Worm (Caenorhabditis elegans): ENCODE data around the gene B0228.8.

B0228.8 gene

ce11 chrII:7789605-7790004 lies 28.3 kb upstream of the B0228.8 start:
- no peak for TF ChIP-seq hnd-1 (tag; optimal IDR thresholded peaks at IDR 0.05)
- no peak for TF ChIP-seq sea-1 (GFP tag; conservative IDR thresholded peaks at IDR 0.05)
- no peak for TF ChIP-seq ceh-36 (tag; optimal IDR thresholded peaks at IDR 0.05)
- TF ChIP-seq tbx-37 (GFP tag; conservative IDR thresholded peaks at IDR 0.05), result no peak
- no peak for TF ChIP-seq ets-7 (tag; optimal IDR thresholded peaks at IDR 0.05)
- no peak for TF ChIP-seq ama-1 (optimal IDR thresholded peaks at IDR 0.05)
- no peak for TF ChIP-seq scrt-1 (GFP tag; IDR thresholded peaks at IDR 0.05)

- TF ChIP-seq hmbx-1 (tag; optimal IDR thresholded peaks at IDR 0.05) (no peak), ama-1 (optimal IDR thresholded peaks at IDR 0.05) (no peak), ets-7 (tag; optimal IDR thresholded peaks at IDR 0.05) (no peak), F13C5.2 (tag; optimal IDR thresholded peaks at IDR 0.05) (no peak), scrt-1 (GFP tag; IDR thresholded peaks at IDR 0.05) (no peak), tbx-37 (GFP tag; conservative IDR thresholded peaks at IDR 0.05) (no peak), pes-1 (GFP tag; IDR thresholded peaks at IDR 0.05) (no peak)
Observed at ce11 chrII:7783467-7783959, 22.2 kb upstream of the B0228.8 start, which contains the start of gene skr-17. Gene skr-17, plus strand, starts transcription at chrII:7783517.

ce11 chrII:7781102-7781616 lies 19.8 kb upstream of the B0228.8 start, which contains the start of the genes snpc-1.1 and spdl-1:
Gene snpc-1.1, minus strand, starts transcription at chrII:7781301.
Gene spdl-1, plus strand, starts transcription at chrII:7781566.
- no peak for TF ChIP-seq hmg-4 (GFP tag; optimal IDR thresholded peaks at IDR 0.05)
- TF ChIP-seq hnd-1 (tag; optimal IDR thresholded peaks at IDR 0.05), result no peak
- no peak for TF ChIP-seq pes-1 (GFP tag; IDR thresholded peaks at IDR 0.05)
- no peak for TF ChIP-seq ceh-36 (tag; optimal IDR thresholded peaks at IDR 0.05)
- TF ChIP-seq aly-1 (tag; optimal IDR thresholded peaks at IDR 0.05), result no peak

- TF ChIP-seq ceh-36 (tag; optimal IDR thresholded peaks at IDR 0.05) (no peak), pes-1 (GFP tag; IDR thresholded peaks at IDR 0.05) (no peak), F13C5.2 (tag; optimal IDR thresholded peaks at IDR 0.05) (no peak), tbx-37 (GFP tag; conservative IDR thresholded peaks at IDR 0.05) (no peak), ceh-13 (GFP tag; optimal IDR thresholded peaks at IDR 0.05) (no peak), scrt-1 (GFP tag; IDR thresholded peaks at IDR 0.05) (no peak)
Observed at ce11 chrII:7778273-7778672, 16.9 kb upstream of the B0228.8 start.

ce11 chrII:7777320-7777978 lies 16.1 kb upstream of the B0228.8 start, which contains the start of gene mthf-1:
Gene mthf-1, minus strand, starts transcription at chrII:7777823.
- no peak for TF ChIP-seq sea-1 (GFP tag; conservative IDR thresholded peaks at IDR 0.05)
- TF ChIP-seq flt-1 (GFP tag; IDR thresholded peaks at IDR 0.05), result no peak
- TF ChIP-seq aly-1 (tag; optimal IDR thresholded peaks at IDR 0.05), result no peak
- TF ChIP-seq B0310.2 (tag; optimal IDR thresholded peaks at IDR 0.05), result no peak
- TF ChIP-seq F13C5.2 (tag; optimal IDR thresholded peaks at IDR 0.05), result no peak
- TF ChIP-seq hnd-1 (tag; optimal IDR thresholded peaks at IDR 0.05), result no peak
- no peak for TF ChIP-seq ama-1 (optimal IDR thresholded peaks at IDR 0.05)
- no peak for TF ChIP-seq tbx-37 (GFP tag; conservative IDR thresholded peaks at IDR 0.05)
- TF ChIP-seq tbx-11 (GFP tag; IDR thresholded peaks at IDR 0.05), result no peak
- TF ChIP-seq hmbx-1 (tag; optimal IDR thresholded peaks at IDR 0.05), result no peak
- no peak for TF ChIP-seq ets-7 (tag; optimal IDR thresholded peaks at IDR 0.05)
- TF ChIP-seq scrt-1 (GFP tag; IDR thresholded peaks at IDR 0.05), result no peak
- no peak for TF ChIP-seq ceh-36 (tag; optimal IDR thresholded peaks at IDR 0.05)
- no peak for TF ChIP-seq hmg-4 (GFP tag; optimal IDR thresholded peaks at IDR 0.05)
- no peak for TF ChIP-seq ceh-13 (GFP tag; optimal IDR thresholded peaks at IDR 0.05)
- TF ChIP-seq pes-1 (GFP tag; IDR thresholded peaks at IDR 0.05), result no peak
- TF ChIP-seq tra-4 (tag; optimal IDR thresholded peaks at IDR 0.05), result no peak

ce11 chrII:7776715-7777114 lies 15.4 kb upstream of the B0228.8 start:
- TF ChIP-seq scrt-1 (GFP tag; IDR thresholded peaks at IDR 0.05) (no peak), flt-1 (GFP tag; IDR thresholded peaks at IDR 0.05) (no peak), hmg-4 (GFP tag; optimal IDR thresholded peaks at IDR 0.05) (no peak), tra-4 (tag; optimal IDR thresholded peaks at IDR 0.05) (no peak), tbx-11 (GFP tag; IDR thresholded peaks at IDR 0.05) (no peak), pes-1 (GFP tag; IDR thresholded peaks at IDR 0.05) (no peak), sea-1 (GFP tag; conservative IDR thresholded peaks at IDR 0.05) (no peak), hmbx-1 (tag; optimal IDR thresholded peaks at IDR 0.05) (no peak), ceh-13 (GFP tag; optimal IDR thresholded peaks at IDR 0.05) (no peak), ceh-36 (tag; optimal IDR thresholded peaks at IDR 0.05) (no peak), tbx-37 (GFP tag; conservative IDR thresholded peaks at IDR 0.05) (no peak), aly-1 (tag; optimal IDR thresholded peaks at IDR 0.05) (no peak), F13C5.2 (tag; optimal IDR thresholded peaks at IDR 0.05) (no peak), hnd-1 (tag; optimal IDR thresholded peaks at IDR 0.05) (no peak), B0310.2 (tag; optimal IDR thresholded peaks at IDR 0.05) (no peak), ama-1 (optimal IDR thresholded peaks at IDR 0.05) (no peak), ets-7 (tag; optimal IDR thresholded peaks at IDR 0.05) (no peak)

- no peak for TF ChIP-seq hnd-1 (tag; optimal IDR thresholded peaks at IDR 0.05)
- TF ChIP-seq F13C5.2 (tag; optimal IDR thresholded peaks at IDR 0.05), result no peak
- no peak for TF ChIP-seq ceh-13 (GFP tag; optimal IDR thresholded peaks at IDR 0.05)
- no peak for TF ChIP-seq flt-1 (GFP tag; IDR thresholded peaks at IDR 0.05)
- TF ChIP-seq B0310.2 (tag; optimal IDR thresholded peaks at IDR 0.05), result no peak
- TF ChIP-seq tbx-37 (GFP tag; conservative IDR thresholded peaks at IDR 0.05), result no peak
- TF ChIP-seq sea-1 (GFP tag; conservative IDR thresholded peaks at IDR 0.05), result no peak
- TF ChIP-seq scrt-1 (GFP tag; IDR thresholded peaks at IDR 0.05), result no peak
- no peak for TF ChIP-seq hmbx-1 (tag; optimal IDR thresholded peaks at IDR 0.05)
- no peak for TF ChIP-seq ets-7 (tag; optimal IDR thresholded peaks at IDR 0.05)
- TF ChIP-seq aly-1 (tag; optimal IDR thresholded peaks at IDR 0.05), result no peak
- TF ChIP-seq ama-1 (optimal IDR thresholded peaks at IDR 0.05), result no peak
- TF ChIP-seq pes-1 (GFP tag; IDR thresholded peaks at IDR 0.05), result no peak
- no peak for TF ChIP-seq ceh-36 (tag; optimal IDR thresholded peaks at IDR 0.05)
- no peak for TF ChIP-seq tra-4 (tag; optimal IDR thresholded peaks at IDR 0.05)
- no peak for TF ChIP-seq tbx-11 (GFP tag; IDR thresholded peaks at IDR 0.05)
- no peak for TF ChIP-seq hmg-4 (GFP tag; optimal IDR thresholded peaks at IDR 0.05)
Observed at ce11 chrII:7776232-7776631, 14.9 kb upstream of the B0228.8 start.

All from whole organism, early embryonic.